Fruit fly (Drosophila melanogaster) whole organism, pupa: Measurements from ENCODE around the gene Rpt6R.

Source experiments
- CG10348 ChIP-seq: fragments of 200-800 bp; sonication (Bioruptor generic); IDR thresholded peaks from 2 replicates; pipeline ENCODE4 v1.3.6; 2022; ENCODE audit warnings: missing biosample characterization, missing genetic modification characterization
- CG12605 ChIP-seq: fragments of 200-800 bp; sonication (Bioruptor generic); IDR thresholded peaks from 2 replicates; pipeline ENCODE4 v1.3.6; 2022; ENCODE audit warnings: missing biosample characterization, missing genetic modification characterization
- CG14655 ChIP-seq: fragments of 200-800 bp; sonication (Bioruptor generic); optimal IDR thresholded peaks from 3 replicates; lab custom pipeline; 2017; ENCODE audit warnings: mild to moderate bottlenecking, missing biosample characterization, missing genetic modification reagents, missing genetic modification characterization
- CG17806 ChIP-seq: fragments of 200-800 bp; sonication (Bioruptor generic); optimal IDR thresholded peaks from 2 replicates; lab custom pipeline; 2018; ENCODE audit warnings: missing biosample characterization, mild to moderate bottlenecking, missing genetic modification characterization, moderate library complexity
- CG32121 ChIP-seq: fragments of 200-800 bp; sonication (Bioruptor generic); IDR thresholded peaks from 2 replicates; pipeline ENCODE4 v1.3.6; 2022; ENCODE audit warnings: missing biosample characterization, missing genetic modification characterization
- CG34367 ChIP-seq: fragments of 200-800 bp; sonication (Bioruptor generic); optimal IDR thresholded peaks from 2 replicates; lab custom pipeline; 2018; ENCODE audit warnings: missing biosample characterization, mild to moderate bottlenecking, missing genetic modification characterization
- CG4496 ChIP-seq: fragments of 200-800 bp; sonication (Bioruptor generic); IDR thresholded peaks from 3 replicates; pipeline ENCODE4 v1.3.6; 2022; ENCODE audit warnings: missing biosample characterization, missing genetic modification characterization
- CG8159 ChIP-seq: fragments of 200-800 bp; sonication (Bioruptor generic); optimal IDR thresholded peaks from 3 replicates; lab custom pipeline; 2018; ENCODE audit warnings: missing biosample characterization, mild to moderate bottlenecking, missing genetic modification characterization, moderate library complexity
- CG8301 ChIP-seq: fragments of 200-800 bp; sonication (Bioruptor generic); optimal IDR thresholded peaks from 2 replicates; lab custom pipeline; 2018; ENCODE audit warnings: missing biosample characterization, mild to moderate bottlenecking, missing genetic modification characterization
- EcR ChIP-seq: fragments of 200-800 bp; sonication (Bioruptor generic); optimal IDR thresholded peaks from 3 replicates; lab custom pipeline; 2019; ENCODE audit warnings: missing biosample characterization, missing genetic modification characterization, mild to moderate bottlenecking, moderate library complexity, missing genetic modification reagents
- Ets98B ChIP-seq: fragments of 200-800 bp; sonication (Bioruptor generic); IDR thresholded peaks from 2 replicates; pipeline ENCODE4 v1.3.6; 2022; ENCODE audit warnings: missing biosample characterization, missing genetic modification characterization
- Pif1A ChIP-seq: fragments of 200-800 bp; sonication (Bioruptor generic); optimal IDR thresholded peaks from 3 replicates; lab custom pipeline; 2016; ENCODE audit warnings: missing biosample characterization, missing genetic modification characterization
- Pif1B ChIP-seq: fragments of 200-800 bp; sonication (Bioruptor generic); optimal IDR thresholded peaks from 3 replicates; lab custom pipeline; 2016; ENCODE audit warnings: missing biosample characterization, missing genetic modification characterization
- fd96Ca ChIP-seq: fragments of 200-800 bp; sonication (Bioruptor generic); IDR thresholded peaks from 3 replicates; pipeline ENCODE4 v1.3.6; 2022; ENCODE audit warnings: missing biosample characterization, missing genetic modification characterization

- no peak for TF ChIP-seq CG4496 (GFP tag; lab: Robert Waterston, UW)
- no peak for TF ChIP-seq CG17806 (tag; lab: Kevin White, UChicago)
- TF ChIP-seq CG10348 (GFP tag; lab: Robert Waterston, UW) = no peak
- no peak for TF ChIP-seq CG34367 (tag; lab: Kevin White, UChicago)
- no peak for TF ChIP-seq CG8301 (tag; lab: Kevin White, UChicago)
- no peak for TF ChIP-seq CG32121 (GFP tag; lab: Robert Waterston, UW)
- TF ChIP-seq CG12605 = no peak
- TF ChIP-seq Pif1A (GFP tag; lab: Kevin White, UChicago) = no peak
- TF ChIP-seq Pif1B (GFP tag; lab: Kevin White, UChicago) = no peak
- TF ChIP-seq CG14655 (GFP tag; lab: Kevin White, UChicago) = no peak
- no peak for TF ChIP-seq fd96Ca (GFP tag; lab: Robert Waterston, UW)
- no peak for TF ChIP-seq EcR
- TF ChIP-seq Ets98B (GFP tag; lab: Robert Waterston, UW) = no peak
- no peak for TF ChIP-seq CG8159 (tag; lab: Kevin White, UChicago)
Measured at dm6 chr3R:30544974-30545373, 38.5 kb downstream of the Rpt6R start.
